Worm (Caenorhabditis elegans) whole organism, L4/young adult: Measurements from ENCODE around the gene arl-3.

Experiments used
- W03F9.2 ChIP-seq: fragments of 150-350 bp; optimal IDR thresholded peaks from 2 replicates; lab custom pipeline; 2014; ENCODE audit warnings: missing biosample characterization, missing genetic modification characterization
- him-1 ChIP-seq: sonication (generic microtip); optimal IDR thresholded peaks from 2 replicates; lab custom pipeline; 2016; ENCODE audit warnings: missing genotype, missing genetic modification reagents, missing genetic modification characterization, missing compliant biosample characterization

- no peak for TF ChIP-seq W03F9.2 (tag; lab: Kevin White, UChicago)
- TF ChIP-seq him-1 (tag; lab: Kevin White, UChicago): no peak
These were observed 14.5 kb downstream of the arl-3 start for ce11 chrII:14620730-14621129.
